Worm (Caenorhabditis elegans) whole organism, young adult: ENCODE data around the gene spp-21.

Source experiments
- B0336.3 ChIP-seq: fragments of 200-800 bp; sonication (Bioruptor generic); IDR thresholded peaks from 2 replicates; pipeline ENCODE4 v1.3.6; 2022; ENCODE audit warnings: missing genetic modification characterization, missing compliant biosample characterization
- C17E4.6 ChIP-seq: fragments of 200-800 bp; sonication (Bioruptor generic); IDR thresholded peaks from 2 replicates; pipeline ENCODE4 v1.3.6; 2022; ENCODE audit warnings: missing genetic modification reagents, missing genetic modification characterization, missing compliant biosample characterization
- F33H1.4 ChIP-seq: fragments of 200-800 bp; sonication (Bioruptor generic); IDR thresholded peaks from 2 replicates; pipeline ENCODE4 v1.3.6; 2022; ENCODE audit warnings: missing genetic modification reagents, missing genetic modification characterization, missing compliant biosample characterization
- F49E8.2 ChIP-seq: sonication (generic microtip); optimal IDR thresholded peaks from 3 replicates; lab custom pipeline; 2017; ENCODE audit warnings: missing genetic modification characterization, mild to moderate bottlenecking, missing compliant biosample characterization, antibody characterized with exemption, moderate library complexity; ENCODE audit not compliant: insufficient read depth
- F52B5.7 ChIP-seq: sonication (generic microtip); optimal IDR thresholded peaks from 2 replicates; lab custom pipeline; 2016; ENCODE audit warnings: mild to moderate bottlenecking, missing genetic modification characterization, missing compliant biosample characterization
- K11D2.4 ChIP-seq: fragments of 200-800 bp; sonication (Bioruptor generic); IDR thresholded peaks from 2 replicates; pipeline ENCODE4 v1.3.6; 2022; ENCODE audit warnings: missing genetic modification reagents, missing genetic modification characterization, missing compliant biosample characterization
- ZK185.1 ChIP-seq: sonication (generic microtip); optimal IDR thresholded peaks from 2 replicates; lab custom pipeline; 2016; ENCODE audit warnings: mild to moderate bottlenecking, missing genetic modification characterization, missing compliant biosample characterization; ENCODE audit not compliant: poor library complexity, severe bottlenecking
- atf-7 ChIP-seq: sonication (generic microtip); optimal IDR thresholded peaks from 2 replicates; lab custom pipeline; 2017; ENCODE audit warnings: mild to moderate bottlenecking, missing genetic modification characterization, missing compliant biosample characterization
- athp-1 ChIP-seq: sonication (generic microtip); optimal IDR thresholded peaks from 2 replicates; lab custom pipeline; 2017; ENCODE audit warnings: mild to moderate bottlenecking, missing genetic modification characterization, missing compliant biosample characterization
- attf-5 ChIP-seq: fragments of 200-800 bp; sonication (Bioruptor generic); optimal IDR thresholded peaks from 2 replicates; lab custom pipeline; 2018; ENCODE audit warnings: mild to moderate bottlenecking, missing genetic modification characterization, missing compliant biosample characterization
- bed-2 ChIP-seq: fragments of 200-800 bp; sonication (Bioruptor generic); IDR thresholded peaks from 2 replicates; pipeline ENCODE4 v1.3.6; 2022; ENCODE audit warnings: missing genetic modification reagents, missing genetic modification characterization, missing compliant biosample characterization
- ccch-3 ChIP-seq: fragments of 200-800 bp; sonication (Bioruptor generic); optimal IDR thresholded peaks from 2 replicates; lab custom pipeline; 2018; ENCODE audit warnings: mild to moderate bottlenecking, missing genetic modification characterization, missing compliant biosample characterization
- cebp-2 ChIP-seq: fragments of 200-800 bp; sonication (Bioruptor generic); IDR thresholded peaks from 2 replicates; pipeline ENCODE4 v1.3.6; 2022; ENCODE audit warnings: missing genetic modification characterization, missing compliant biosample characterization
- dox-1 ChIP-seq: fragments of 200-800 bp; sonication (Bioruptor generic); IDR thresholded peaks from 2 replicates; pipeline ENCODE4 v1.3.6; 2022; ENCODE audit warnings: missing genetic modification reagents, missing genetic modification characterization, missing compliant biosample characterization
- egl-44 ChIP-seq: fragments of 200-800 bp; sonication (Bioruptor generic); IDR thresholded peaks from 2 replicates; pipeline ENCODE4 v1.3.6; 2022; ENCODE audit warnings: missing genetic modification reagents, missing genetic modification characterization, missing compliant biosample characterization
- ets-4 ChIP-seq: fragments of 200-800 bp; sonication (Bioruptor generic); optimal IDR thresholded peaks from 2 replicates; lab custom pipeline; 2018; ENCODE audit warnings: mild to moderate bottlenecking, missing genetic modification characterization, missing compliant biosample characterization
- hlh-26 ChIP-seq: fragments of 200-800 bp; sonication (Bioruptor generic); conservative IDR thresholded peaks from 2 replicates; pipeline ENCODE4 v1.3.6; 2022; ENCODE audit warnings: missing genetic modification reagents, missing genetic modification characterization, missing compliant biosample characterization
- hmg-1.2 ChIP-seq: fragments of 200-800 bp; sonication (Bioruptor generic); IDR thresholded peaks from 2 replicates; pipeline ENCODE4 v1.3.6; 2022; ENCODE audit warnings: missing genetic modification reagents, missing genetic modification characterization, missing compliant biosample characterization
- let-607 ChIP-seq, 2 experiments: fragments of 200-800 bp in 1 of 2; sonication (Bioruptor generic) in 1 of 2; sonication (generic microtip) in 1 of 2; optimal IDR thresholded peaks; 2 replicates each; lab custom pipeline; 2016 to 2018; ENCODE audit warnings: mild to moderate bottlenecking in 2 of 2, missing compliant biosample characterization in 2 of 2, missing genetic modification characterization in 2 of 2, moderate library complexity in 2 of 2, missing genotype in 1 of 2
- lin-35 ChIP-seq, 3 experiments: fragments of 150-350 bp in 2 of 3; sonication (generic microtip) in 1 of 3; optimal IDR thresholded peaks; 2 replicates each; lab custom pipeline; 2014 to 2018; ENCODE audit warnings: missing biosample characterization in 3 of 3, missing genetic modification characterization in 3 of 3, missing genetic modification reagents in 3 of 3
- lsy-27 ChIP-seq: sonication (generic microtip); optimal IDR thresholded peaks from 2 replicates; lab custom pipeline; 2017; ENCODE audit warnings: missing genetic modification characterization, mild to moderate bottlenecking, missing compliant biosample characterization, antibody characterized with exemption, missing genotype, borderline replicate concordance; ENCODE audit not compliant: insufficient read depth
- mcd-1 ChIP-seq: fragments of 200-800 bp; sonication (Bioruptor generic); IDR thresholded peaks from 2 replicates; pipeline ENCODE4 v1.3.6; 2022; ENCODE audit warnings: missing genetic modification reagents, missing genetic modification characterization, missing compliant biosample characterization
- mel-28 ChIP-seq: sonication (generic microtip); optimal IDR thresholded peaks from 2 replicates; lab custom pipeline; 2016; ENCODE audit warnings: borderline replicate concordance, mild to moderate bottlenecking, missing genetic modification characterization, missing compliant biosample characterization
- mxl-1 ChIP-seq: sonication (generic microtip); optimal IDR thresholded peaks from 2 replicates; lab custom pipeline; 2016; ENCODE audit warnings: missing genetic modification characterization, missing compliant biosample characterization
- nfyb-1 ChIP-seq: fragments of 200-800 bp; sonication (Bioruptor generic); IDR thresholded peaks from 2 replicates; pipeline ENCODE4 v1.3.6; 2022; ENCODE audit warnings: missing genetic modification reagents, missing genetic modification characterization, missing compliant biosample characterization
- nhr-80 ChIP-seq: sonication (generic microtip); optimal IDR thresholded peaks from 2 replicates; lab custom pipeline; 2016; ENCODE audit warnings: missing genetic modification characterization, missing compliant biosample characterization
- rcor-1 ChIP-seq: fragments of 200-800 bp; sonication (Bioruptor generic); IDR thresholded peaks from 2 replicates; pipeline ENCODE4 v1.3.6; 2022; ENCODE audit warnings: missing genetic modification reagents, missing genetic modification characterization, missing compliant biosample characterization
- sea-2 ChIP-seq: fragments of 200-800 bp; sonication (Bioruptor generic); IDR thresholded peaks from 2 replicates; pipeline ENCODE4 v1.3.6; 2022; ENCODE audit warnings: missing genetic modification characterization, missing compliant biosample characterization
- snpc-1.3 ChIP-seq: sonication (generic microtip); optimal IDR thresholded peaks from 2 replicates; lab custom pipeline; 2017; ENCODE audit warnings: missing genetic modification characterization, mild to moderate bottlenecking, missing compliant biosample characterization, antibody characterized with exemption, moderate library complexity, missing genotype, missing genetic modification reagents; ENCODE audit not compliant: insufficient read depth
- snpc-4 ChIP-seq, 5 experiments: fragments of 150-350 bp in 1 of 5; sonication (generic microtip) in 4 of 5; optimal IDR thresholded peaks; 2 replicates each; lab custom pipeline; 2014 to 2018; ENCODE audit warnings: missing genetic modification characterization in 5 of 5, missing biosample characterization in 3 of 5, antibody characterized with exemption in 2 of 5, mild to moderate bottlenecking in 2 of 5, missing compliant biosample characterization in 2 of 5, missing genotype in 2 of 5, moderate library complexity in 2 of 5, missing genetic modification reagents in 1 of 5
- somi-1 ChIP-seq: fragments of 200-800 bp; sonication (Bioruptor generic); optimal IDR thresholded peaks from 2 replicates; lab custom pipeline; 2018; ENCODE audit warnings: mild to moderate bottlenecking, missing genetic modification characterization, missing compliant biosample characterization
- tbp1 ChIP-seq: fragments of 200-800 bp; sonication (Bioruptor generic); optimal IDR thresholded peaks from 2 replicates; lab custom pipeline; 2018; ENCODE audit warnings: mild to moderate bottlenecking, missing genetic modification characterization, missing compliant biosample characterization

spp-21 gene

ce11 chrX:11465215-11465614 is 24.7 kb upstream of the spp-21 start, which contains the start of gene lin-14 (continued):
- TF ChIP-seq sea-2 (GFP tag; lab: Robert Waterston, UW) (no peak), F33H1.4 (no peak), snpc-1.3 (tag; lab: Kevin White, UChicago) (no peak), F49E8.2 (tag; lab: Kevin White, UChicago) (no peak), K11D2.4 (GFP tag; lab: Robert Waterston, UW) (0 out of 2 replicates have a peak, but pooled peaks have one; percentile 24), mel-28 (tag; lab: Kevin White, UChicago) (no peak), let-607 (tag; optimal IDR thresholded peaks at IDR 0.05; lab: Kevin White, UChicago) (no peak), mxl-1 (tag; lab: Kevin White, UChicago) (no peak), egl-44 (no peak), ets-4 (GFP tag; lab: Kevin White, UChicago) (no peak), F52B5.7 (tag; lab: Kevin White, UChicago) (no peak), cebp-2 (0 out of 2 replicates have a peak, but pooled peaks have one; percentile 63), mcd-1 (GFP tag; lab: Robert Waterston, UW) (peak; percentile 40; the same call in 1 of the 2 replicates), snpc-4 (GFP tag; optimal IDR thresholded peaks at IDR 0.05; lab: Kevin White, UChicago) (no peak), snpc-4 (tag; optimal IDR thresholded peaks at IDR 0.05; lab: Kevin White, UChicago) (no peak), athp-1 (tag; lab: Kevin White, UChicago) (no peak), rcor-1 (GFP tag; lab: Robert Waterston, UW) (no peak), C17E4.6 (no peak), hlh-26 (no peak), nhr-80 (tag; lab: Kevin White, UChicago) (peak; percentile 59), B0336.3 (GFP tag; lab: Robert Waterston, UW) (no peak), lin-35 (GFP tag; optimal IDR thresholded peaks at IDR 0.05; lab: Kevin White, UChicago) (no peak), tbp1 (GFP tag; lab: Kevin White, UChicago) (peak; percentile 15), ZK185.1 (tag; lab: Kevin White, UChicago) (peak; percentile 52), dox-1 (GFP tag; lab: Robert Waterston, UW) (peak; percentile 33; the same call in 1 of the 2 replicates), somi-1 (GFP tag; lab: Kevin White, UChicago) (peak; percentile 52), bed-2 (GFP tag; lab: Robert Waterston, UW) (no peak), lsy-27 (no peak), attf-5 (GFP tag; lab: Kevin White, UChicago) (peak; percentile 1), atf-7 (tag; lab: Kevin White, UChicago) (peak; percentile 5), ccch-3 (GFP tag; lab: Kevin White, UChicago) (no peak)
- TF ChIP-seq, all 124 proteins: peak for 17

- peak; percentile 91 for TF ChIP-seq nhr-80 (tag; lab: Kevin White, UChicago)
- TF ChIP-seq atf-7 (tag; lab: Kevin White, UChicago), result peak; percentile 5
- TF ChIP-seq nfyb-1 (GFP tag; lab: Robert Waterston, UW), result 0 out of 2 replicates have a peak, but pooled peaks have one; percentile 28
- no peak for TF ChIP-seq hmg-1.2 (GFP tag; lab: Robert Waterston, UW)
- peak in 1 of 2 experiments; percentile 46 for TF ChIP-seq let-607 (tag; optimal IDR thresholded peaks at IDR 0.05; lab: Kevin White, UChicago)
- TF ChIP-seq, all 124 proteins: peak for 4
Observed at ce11 chrX:11466444-11467319, 23.2 kb upstream of the spp-21 start.
